Worm (Caenorhabditis elegans) whole organism, L2 larva: ENCODE measurements around the gene VC5.2.

Experiments used
- C34F6.9 ChIP-seq: fragments of 150-350 bp; optimal IDR thresholded peaks from 2 replicates; lab custom pipeline; 2014; ENCODE audit warnings: missing biosample characterization, missing genetic modification characterization
- F13H6.1 ChIP-seq: sonication (generic microtip); optimal IDR thresholded peaks from 2 replicates; lab custom pipeline; 2016; ENCODE audit warnings: missing genetic modification characterization, missing compliant biosample characterization
- R02D3.7 ChIP-seq: fragments of 150-350 bp; optimal IDR thresholded peaks from 2 replicates; lab custom pipeline; 2014; ENCODE audit warnings: missing biosample characterization, missing genetic modification characterization
- alr-1 ChIP-seq: fragments of 150-350 bp; optimal IDR thresholded peaks from 2 replicates; lab custom pipeline; 2014; ENCODE audit warnings: missing biosample characterization, missing genetic modification characterization
- blmp-1 ChIP-seq: sonication (generic microtip); optimal IDR thresholded peaks from 2 replicates; lab custom pipeline; 2017; ENCODE audit warnings: missing genetic modification characterization, mild to moderate bottlenecking, missing compliant biosample characterization, antibody characterized with exemption, moderate library complexity; ENCODE audit not compliant: insufficient read depth
- crh-2 ChIP-seq: sonication (generic microtip); optimal IDR thresholded peaks from 2 replicates; lab custom pipeline; 2017; ENCODE audit warnings: missing biosample characterization, missing genetic modification characterization
- elt-1 ChIP-seq: fragments of 150-350 bp; optimal IDR thresholded peaks from 2 replicates; lab custom pipeline; 2014; ENCODE audit warnings: missing biosample characterization, missing genetic modification characterization
- fos-1 ChIP-seq: fragments of 150-350 bp; optimal IDR thresholded peaks from 2 replicates; lab custom pipeline; 2014; ENCODE audit warnings: missing biosample characterization, missing genetic modification characterization
- lin-11 ChIP-seq: fragments of 150-350 bp; sonication (generic microtip); optimal IDR thresholded peaks from 2 replicates; lab custom pipeline; 2014; ENCODE audit warnings: missing biosample characterization, missing genetic modification characterization, inconsistent platforms, mixed read lengths
- lsy-2 ChIP-seq, 2 experiments: fragments of 150-350 bp in 1 of 2; sonication (generic microtip) in 1 of 2; optimal IDR thresholded peaks; 2 replicates each; lab custom pipeline; 2014 to 2017; ENCODE audit warnings: missing biosample characterization in 2 of 2, missing genetic modification characterization in 2 of 2
- mab-5 ChIP-seq: fragments of 150-350 bp; optimal IDR thresholded peaks from 2 replicates; lab custom pipeline; 2014; ENCODE audit warnings: missing biosample characterization, missing genetic modification characterization
- mbf-1 ChIP-seq: sonication (generic microtip); optimal IDR thresholded peaks from 2 replicates; lab custom pipeline; 2017; ENCODE audit warnings: missing biosample characterization, missing genetic modification characterization
- nhr-11 ChIP-seq: fragments of 150-350 bp; optimal IDR thresholded peaks from 2 replicates; lab custom pipeline; 2014; ENCODE audit warnings: missing biosample characterization, missing genetic modification characterization
- nhr-129 ChIP-seq: fragments of 150-350 bp; optimal IDR thresholded peaks from 2 replicates; lab custom pipeline; 2014; ENCODE audit warnings: missing biosample characterization, missing genetic modification characterization
- nhr-23 ChIP-seq: fragments of 150-350 bp; optimal IDR thresholded peaks from 2 replicates; lab custom pipeline; 2014; ENCODE audit warnings: missing biosample characterization, missing genetic modification reagents, missing genetic modification characterization
- nhr-237 ChIP-seq: fragments of 150-350 bp; optimal IDR thresholded peaks from 2 replicates; lab custom pipeline; 2014; ENCODE audit warnings: missing biosample characterization, missing genetic modification characterization
- nhr-25 ChIP-seq: fragments of 150-350 bp; sonication (generic microtip); optimal IDR thresholded peaks from 3 replicates; lab custom pipeline; 2014; ENCODE audit warnings: missing biosample characterization, missing genetic modification characterization
- nhr-6 ChIP-seq: fragments of 150-350 bp; optimal IDR thresholded peaks from 2 replicates; lab custom pipeline; 2014; ENCODE audit warnings: missing biosample characterization, missing genetic modification characterization
- nhr-77 ChIP-seq: fragments of 150-350 bp; optimal IDR thresholded peaks from 2 replicates; lab custom pipeline; 2014; ENCODE audit warnings: missing biosample characterization, missing genetic modification characterization
- peb-1 ChIP-seq: fragments of 150-350 bp; optimal IDR thresholded peaks from 2 replicates; lab custom pipeline; 2014; ENCODE audit warnings: missing biosample characterization, missing genetic modification characterization
- sem-4 ChIP-seq: fragments of 150-350 bp; optimal IDR thresholded peaks from 2 replicates; lab custom pipeline; 2014; ENCODE audit warnings: missing biosample characterization, missing genetic modification reagents, missing genetic modification characterization
- skn-1 ChIP-seq: sonication (generic microtip); optimal IDR thresholded peaks from 2 replicates; lab custom pipeline; 2017; ENCODE audit warnings: missing biosample characterization, missing genetic modification characterization
- sma-9 ChIP-seq, 2 experiments: fragments of 150-350 bp in 1 of 2; sonication (generic microtip) in 1 of 2; optimal IDR thresholded peaks; 2 replicates each; lab custom pipeline; 2014 to 2016; ENCODE audit warnings: missing genetic modification characterization in 2 of 2, mild to moderate bottlenecking in 1 of 2, missing biosample characterization in 1 of 2, missing compliant biosample characterization in 1 of 2, missing genetic modification reagents in 1 of 2, moderate library complexity in 1 of 2
- unc-55 ChIP-seq: fragments of 150-350 bp; sonication (generic microtip); optimal IDR thresholded peaks from 3 replicates; lab custom pipeline; 2014; ENCODE audit warnings: missing biosample characterization, missing genetic modification reagents, missing genetic modification characterization
- unc-62 ChIP-seq: fragments of 150-350 bp; optimal IDR thresholded peaks from 2 replicates; lab custom pipeline; 2014; ENCODE audit warnings: missing biosample characterization, missing genetic modification reagents, missing genetic modification characterization
- zag-1 ChIP-seq: fragments of 150-350 bp; optimal IDR thresholded peaks from 2 replicates; lab custom pipeline; 2014; ENCODE audit warnings: missing biosample characterization, missing genetic modification characterization
- ztf-1 ChIP-seq: fragments of 200-800 bp; sonication (Bioruptor generic); conservative IDR thresholded peaks from 2 replicates; pipeline ENCODE4 v1.3.6; 2022; ENCODE audit warnings: missing genetic modification characterization, missing compliant biosample characterization
- ztf-11 ChIP-seq: sonication (generic microtip); optimal IDR thresholded peaks from 2 replicates; lab custom pipeline; 2017; ENCODE audit warnings: missing biosample characterization, missing genetic modification characterization

The VC5.2 gene

DNA sequence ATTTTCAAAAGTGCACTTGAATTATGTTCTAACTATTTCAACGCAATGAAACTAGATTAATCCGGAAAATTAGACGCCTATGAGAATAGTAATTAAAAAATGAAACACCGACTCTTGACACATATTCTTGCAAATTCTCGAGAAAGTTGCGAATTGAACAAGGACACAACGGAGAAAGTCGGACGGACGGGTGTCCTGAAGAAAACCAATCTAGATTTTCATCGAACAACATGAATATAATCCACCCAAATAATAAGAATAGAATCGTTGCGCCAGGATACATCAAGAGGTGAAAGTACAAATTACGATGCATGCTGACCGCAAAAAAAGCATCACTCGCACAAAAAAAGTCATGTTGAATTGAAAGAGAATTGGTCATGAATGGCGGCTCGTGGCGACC lies 16.9 kb upstream of the VC5.2 start:
- TF ChIP-seq unc-62 (GFP tag; lab: Kevin White, UChicago) = no peak

- TF ChIP-seq blmp-1 (no peak), nhr-6 (tag; lab: Kevin White, UChicago) (no peak)
- TF ChIP-seq, all 48 proteins: peak for 0
Measured at ce11 chrV:7069605-7070004, 16.2 kb upstream of the VC5.2 start.

DNA sequence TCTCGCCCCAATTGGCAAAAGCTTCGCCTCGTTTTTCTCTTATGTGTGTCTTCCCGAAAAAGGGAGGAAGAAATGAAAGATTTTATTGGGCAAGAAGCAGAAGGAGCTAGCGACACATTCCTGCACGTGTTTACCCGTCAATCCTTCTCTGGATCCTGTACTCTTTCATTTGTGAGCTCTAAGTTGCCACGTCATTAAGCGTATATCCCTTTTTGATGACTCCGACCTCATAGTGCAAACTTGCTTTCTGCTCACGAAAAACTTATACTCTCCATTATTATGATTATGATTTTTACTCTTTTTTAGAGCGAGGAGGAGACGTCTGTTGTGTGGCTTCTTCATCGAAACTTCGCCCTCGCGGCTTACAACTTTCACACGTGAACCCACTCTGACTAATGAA lies 13.4 kb upstream of the VC5.2 start, which contains the start of gene F27B10.1:
Gene F27B10.1, plus strand, starts transcription at position 301 of the 400 bp plus-strand sequence.
- TF ChIP-seq elt-1 (tag; lab: Kevin White, UChicago) (no peak), crh-2 (tag; lab: Kevin White, UChicago) (peak; percentile 41), nhr-23 (no peak), alr-1 (tag; lab: Kevin White, UChicago) (no peak)

DNA sequence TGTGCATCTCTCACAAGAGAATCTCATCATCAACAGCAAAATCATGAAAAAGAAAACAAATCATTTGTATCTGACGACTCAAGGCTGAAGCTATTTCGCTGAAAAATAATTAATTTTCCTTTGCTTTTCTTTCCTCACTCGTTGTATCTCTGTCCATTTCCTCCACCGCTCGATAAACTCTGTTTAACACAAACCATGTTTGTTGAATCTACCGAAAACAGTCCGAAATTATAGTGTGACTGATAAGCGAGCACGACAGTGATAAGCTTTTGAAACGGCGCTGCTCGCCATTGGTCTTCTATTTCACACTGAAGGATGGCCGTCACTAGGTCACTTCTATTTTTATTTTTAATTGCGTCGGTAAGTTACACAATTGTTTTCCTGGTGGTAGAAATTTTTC lies 10.1 kb upstream of the VC5.2 start, which contains the start of gene npa-1:
Gene npa-1, plus strand, starts transcription at position 142 of the 400 bp plus-strand sequence.
- TF ChIP-seq fos-1 (tag; lab: Kevin White, UChicago) (peak; percentile 30), unc-55 (GFP tag; lab: Kevin White, UChicago) (no peak)

- no peak for TF ChIP-seq C34F6.9 (tag; lab: Kevin White, UChicago)
- peak; percentile 58 for TF ChIP-seq nhr-129
- TF ChIP-seq ztf-11 = no peak
- TF ChIP-seq sma-9 (GFP tag; optimal IDR thresholded peaks at IDR 0.05; lab: Kevin White, UChicago) = peak; percentile 35
- no peak for TF ChIP-seq sma-9 (tag; optimal IDR thresholded peaks at IDR 0.05; lab: Kevin White, UChicago)
- peak; percentile 8 for TF ChIP-seq fos-1 (tag; lab: Kevin White, UChicago)
- TF ChIP-seq ztf-1 = no peak
- TF ChIP-seq crh-2 (tag; lab: Kevin White, UChicago) = peak; percentile 62
- TF ChIP-seq, all 48 proteins: peak for 4
Measured at ce11 chrV:7076161-7076560, 9.6 kb upstream of the VC5.2 start.

DNA sequence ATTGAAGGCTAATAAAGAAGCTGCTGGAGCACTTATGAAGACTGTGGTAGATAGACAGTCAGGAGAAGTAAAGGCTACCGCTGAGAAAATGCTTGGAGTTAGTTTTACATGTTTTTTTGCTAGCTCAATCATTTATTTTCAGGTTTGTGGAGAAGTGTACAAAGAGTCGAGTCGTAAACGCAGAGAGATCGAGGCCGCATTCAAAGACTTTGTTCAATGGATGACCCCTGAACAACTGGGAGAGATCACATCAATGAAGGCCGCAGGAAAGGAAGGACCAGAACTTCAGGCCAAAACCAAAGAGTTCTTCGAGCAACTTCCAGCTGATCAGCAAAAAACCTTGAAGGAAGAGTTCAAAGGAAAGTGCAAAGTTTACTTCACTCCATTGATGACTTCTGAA lies 7.0 kb upstream of the VC5.2 start:
- TF ChIP-seq alr-1 (tag; lab: Kevin White, UChicago) (no peak), nhr-77 (tag; lab: Kevin White, UChicago) (no peak), F13H6.1 (tag; lab: Kevin White, UChicago) (no peak), nhr-6 (tag; lab: Kevin White, UChicago) (no peak), sem-4 (tag; lab: Kevin White, UChicago) (no peak), R02D3.7 (tag; lab: Kevin White, UChicago) (no peak), mbf-1 (no peak), nhr-11 (tag; lab: Kevin White, UChicago) (no peak), C34F6.9 (tag; lab: Kevin White, UChicago) (no peak), mab-5 (tag; lab: Kevin White, UChicago) (no peak), skn-1 (no peak), unc-62 (GFP tag; lab: Kevin White, UChicago) (no peak), ztf-11 (no peak), peb-1 (tag; lab: Kevin White, UChicago) (no peak), sma-9 (GFP tag; optimal IDR thresholded peaks at IDR 0.05; lab: Kevin White, UChicago) (no peak), sma-9 (tag; optimal IDR thresholded peaks at IDR 0.05; lab: Kevin White, UChicago) (no peak), lsy-2 (tag; optimal IDR thresholded peaks at IDR 0.05; lab: Kevin White, UChicago) (no peak), nhr-25 (tag; lab: Kevin White, UChicago) (no peak)

ce11 chrV:7079388-7079787 lies 6.4 kb upstream of the VC5.2 start:
- TF ChIP-seq nhr-77 (tag; lab: Kevin White, UChicago) (no peak), peb-1 (tag; lab: Kevin White, UChicago) (no peak), lsy-2 (tag; optimal IDR thresholded peaks at IDR 0.05; lab: Kevin White, UChicago) (no peak), lin-11 (tag; lab: Kevin White, UChicago) (no peak), nhr-237 (tag; lab: Kevin White, UChicago) (no peak), unc-55 (GFP tag; lab: Kevin White, UChicago) (no peak), zag-1 (no peak), blmp-1 (no peak), sma-9 (GFP tag; optimal IDR thresholded peaks at IDR 0.05; lab: Kevin White, UChicago) (no peak), sma-9 (tag; optimal IDR thresholded peaks at IDR 0.05; lab: Kevin White, UChicago) (no peak)
